Fruit fly (Drosophila melanogaster) whole organism, wandering third instar larva: ENCODE data around the gene Ser.

Experiments used
- CrebA ChIP-seq: fragments of 200-800 bp; sonication (Bioruptor generic); optimal IDR thresholded peaks from 2 replicates; lab custom pipeline; 2016; ENCODE audit warnings: missing biosample characterization, mild to moderate bottlenecking, missing genetic modification characterization, borderline replicate concordance
- Dfd ChIP-seq: fragments of >200 bp; optimal IDR thresholded peaks from 2 replicates; lab custom pipeline; 2017; ENCODE audit warnings: missing biosample characterization, missing genetic modification characterization
- HLH106 ChIP-seq: fragments of 200-800 bp; optimal IDR thresholded peaks from 3 replicates; lab custom pipeline; 2019; ENCODE audit warnings: missing biosample characterization, mild to moderate bottlenecking, missing genetic modification characterization, moderate library complexity
- Hr83 ChIP-seq: fragments of 200-300 bp; sonication (Bioruptor generic); optimal IDR thresholded peaks from 2 replicates; lab custom pipeline; 2016; ENCODE audit warnings: missing biosample characterization, mild to moderate bottlenecking, missing genetic modification characterization, moderate library complexity; ENCODE audit not compliant: poor library complexity, severe bottlenecking
- Myc ChIP-seq: fragments of >200 bp; optimal IDR thresholded peaks from 2 replicates; lab custom pipeline; 2017
- br ChIP-seq: fragments of 200-800 bp; sonication (Bioruptor generic); optimal IDR thresholded peaks from 2 replicates; lab custom pipeline; 2016; ENCODE audit warnings: missing biosample characterization, missing genetic modification characterization
- psq ChIP-seq: fragments of 200-800 bp; sonication (Bioruptor generic); optimal IDR thresholded peaks from 3 replicates; lab custom pipeline; 2017; ENCODE audit warnings: missing biosample characterization, mild to moderate bottlenecking, missing genetic modification characterization, moderate library complexity
- sv ChIP-seq: fragments of 200-800 bp; sonication (Bioruptor generic); optimal IDR thresholded peaks from 3 replicates; lab custom pipeline; 2016; ENCODE audit warnings: missing biosample characterization, missing genetic modification characterization

- TF ChIP-seq br (GFP tag; lab: Kevin White, UChicago) (no peak), CrebA (GFP tag; lab: Kevin White, UChicago) (no peak), Dfd (no peak), Myc (no peak), Hr83 (GFP tag; lab: Kevin White, UChicago) (no peak), sv (no peak), HLH106 (tag; lab: Kevin White, UChicago) (no peak), psq (no peak)
Observed at dm6 chr3R:27133992-27134391, 60.1 kb downstream of the Ser start.
